Worm (Caenorhabditis elegans) whole organism, L3 larva: ENCODE data around the gene R02F2.4.

Experiments
- R02D3.7 ChIP-seq: fragments of 150-350 bp; optimal IDR thresholded peaks from 2 replicates; lab custom pipeline; 2014; ENCODE audit warnings: missing biosample characterization, missing genetic modification characterization
- ZK546.5 ChIP-seq: sonication (generic microtip); optimal IDR thresholded peaks from 2 replicates; lab custom pipeline; 2017; ENCODE audit warnings: missing biosample characterization, missing genetic modification characterization
- aly-2 ChIP-seq: fragments of 150-350 bp; optimal IDR thresholded peaks from 2 replicates; lab custom pipeline; 2014; ENCODE audit warnings: missing biosample characterization, missing genetic modification characterization
- ama-1 ChIP-seq: fragments of 150-350 bp; optimal IDR thresholded peaks from 2 replicates; lab custom pipeline; 2018
- ceh-16 ChIP-seq: sonication (generic microtip); optimal IDR thresholded peaks from 2 replicates; lab custom pipeline; 2017; ENCODE audit warnings: missing biosample characterization, missing genetic modification characterization
- ceh-28 ChIP-seq: fragments of 150-350 bp; optimal IDR thresholded peaks from 2 replicates; lab custom pipeline; 2014; ENCODE audit warnings: missing biosample characterization, missing genetic modification reagents, missing genetic modification characterization
- ceh-82 ChIP-seq: fragments of 150-350 bp; optimal IDR thresholded peaks from 2 replicates; lab custom pipeline; 2014; ENCODE audit warnings: missing biosample characterization, missing genetic modification characterization
- ceh-9 ChIP-seq: sonication (generic microtip); optimal IDR thresholded peaks from 2 replicates; lab custom pipeline; 2018; ENCODE audit warnings: missing biosample characterization, missing genetic modification characterization
- daf-12 ChIP-seq: fragments of 150-350 bp; optimal IDR thresholded peaks from 2 replicates; lab custom pipeline; 2014; ENCODE audit warnings: missing biosample characterization, missing genetic modification reagents, missing genetic modification characterization
- egl-27 ChIP-seq: sonication (generic microtip); optimal IDR thresholded peaks from 4 replicates; lab custom pipeline; 2017; ENCODE audit warnings: missing biosample characterization, missing genetic modification reagents, missing genetic modification characterization
- egl-5 ChIP-seq: fragments of 150-350 bp; optimal IDR thresholded peaks from 2 replicates; lab custom pipeline; 2017; ENCODE audit warnings: missing biosample characterization, missing genetic modification reagents, missing genetic modification characterization, inconsistent platforms
- elt-1 ChIP-seq: fragments of 150-350 bp; optimal IDR thresholded peaks from 2 replicates; lab custom pipeline; 2014; ENCODE audit warnings: missing biosample characterization, missing genetic modification characterization
- elt-2 ChIP-seq: sonication (generic microtip); optimal IDR thresholded peaks from 2 replicates; lab custom pipeline; 2016; ENCODE audit warnings: missing genetic modification reagents, mild to moderate bottlenecking, missing genetic modification characterization, missing compliant biosample characterization
- elt-3 ChIP-seq, 3 experiments: fragments of 150-350 bp in 1 of 3; sonication (generic microtip) in 2 of 3; optimal IDR thresholded peaks; 2 replicates in 2 of 3; 4 replicates in 1 of 3; lab custom pipeline; 2014 to 2017; ENCODE audit warnings: missing biosample characterization in 3 of 3, missing genetic modification characterization in 3 of 3
- eor-1 ChIP-seq, 2 experiments: fragments of 150-350 bp; optimal IDR thresholded peaks; 2 replicates each; lab custom pipeline; 2014 to 2018; ENCODE audit warnings: missing biosample characterization in 2 of 2, missing genetic modification characterization in 2 of 2
- fkh-10 ChIP-seq: sonication (generic microtip); optimal IDR thresholded peaks from 2 replicates; lab custom pipeline; 2017; ENCODE audit warnings: missing biosample characterization, missing genetic modification reagents, missing genetic modification characterization
- fkh-2 ChIP-seq: fragments of 150-350 bp; optimal IDR thresholded peaks from 2 replicates; lab custom pipeline; 2014; ENCODE audit warnings: missing biosample characterization, missing genetic modification reagents, missing genetic modification characterization
- fos-1 ChIP-seq: fragments of 150-350 bp; optimal IDR thresholded peaks from 2 replicates; lab custom pipeline; 2014; ENCODE audit warnings: missing biosample characterization, missing genetic modification characterization
- hmg-11 ChIP-seq: sonication (generic microtip); optimal IDR thresholded peaks from 2 replicates; lab custom pipeline; 2016; ENCODE audit warnings: missing genetic modification characterization, missing compliant biosample characterization
- jun-1 ChIP-seq: fragments of 150-350 bp; optimal IDR thresholded peaks from 2 replicates; lab custom pipeline; 2014; ENCODE audit warnings: missing biosample characterization, missing genetic modification reagents, missing genetic modification characterization
- lin-15B ChIP-seq: fragments of 150-350 bp; optimal IDR thresholded peaks from 2 replicates; lab custom pipeline; 2014; ENCODE audit warnings: missing biosample characterization, missing genetic modification characterization
- lin-39 ChIP-seq: fragments of 150-350 bp; optimal IDR thresholded peaks from 2 replicates; lab custom pipeline; 2018; ENCODE audit warnings: missing biosample characterization, missing genetic modification reagents, missing genetic modification characterization
- lsy-12 ChIP-seq: sonication (generic microtip); optimal IDR thresholded peaks from 2 replicates; lab custom pipeline; 2016; ENCODE audit warnings: mild to moderate bottlenecking, missing genetic modification characterization, missing compliant biosample characterization
- mdl-1 ChIP-seq: fragments of 150-350 bp; optimal IDR thresholded peaks from 2 replicates; lab custom pipeline; 2014; ENCODE audit warnings: missing biosample characterization, missing genetic modification characterization
- mml-1 ChIP-seq: fragments of 150-350 bp; sonication (generic microtip); optimal IDR thresholded peaks from 3 replicates; lab custom pipeline; 2014; ENCODE audit warnings: missing biosample characterization, missing genetic modification characterization
- nhr-11 ChIP-seq: fragments of 150-350 bp; optimal IDR thresholded peaks from 2 replicates; lab custom pipeline; 2014; ENCODE audit warnings: missing biosample characterization, missing genetic modification characterization
- nhr-12 ChIP-seq: fragments of 150-350 bp; optimal IDR thresholded peaks from 2 replicates; lab custom pipeline; 2014; ENCODE audit warnings: missing biosample characterization, missing genetic modification characterization
- nhr-23 ChIP-seq: fragments of 150-350 bp; optimal IDR thresholded peaks from 2 replicates; lab custom pipeline; 2014; ENCODE audit warnings: missing biosample characterization, missing genetic modification reagents, missing genetic modification characterization
- nhr-237 ChIP-seq: fragments of 150-350 bp; optimal IDR thresholded peaks from 2 replicates; lab custom pipeline; 2014; ENCODE audit warnings: missing biosample characterization, missing genetic modification characterization
- nhr-25 ChIP-seq: sonication (generic microtip); optimal IDR thresholded peaks from 2 replicates; lab custom pipeline; 2017; ENCODE audit warnings: missing biosample characterization, missing genetic modification characterization
- nhr-28 ChIP-seq: fragments of 150-350 bp; optimal IDR thresholded peaks from 2 replicates; lab custom pipeline; 2014; ENCODE audit warnings: missing biosample characterization, missing genetic modification characterization
- nhr-43 ChIP-seq: sonication (generic microtip); optimal IDR thresholded peaks from 2 replicates; lab custom pipeline; 2016; ENCODE audit warnings: mild to moderate bottlenecking, missing genetic modification characterization, missing compliant biosample characterization; ENCODE audit not compliant: poor library complexity, severe bottlenecking
- nhr-67 ChIP-seq: fragments of 150-350 bp; optimal IDR thresholded peaks from 2 replicates; lab custom pipeline; 2014; ENCODE audit warnings: missing biosample characterization, missing genetic modification characterization
- nhr-76 ChIP-seq: fragments of 150-350 bp; sonication (generic microtip); optimal IDR thresholded peaks from 5 replicates; lab custom pipeline; 2014; ENCODE audit warnings: missing biosample characterization, missing genetic modification characterization
- nhr-77 ChIP-seq: fragments of 150-350 bp; optimal IDR thresholded peaks from 2 replicates; lab custom pipeline; 2014; ENCODE audit warnings: missing biosample characterization, missing genetic modification characterization
- pha-4 ChIP-seq: fragments of 150-350 bp; optimal IDR thresholded peaks from 2 replicates; lab custom pipeline; 2014; ENCODE audit warnings: missing biosample characterization, missing genetic modification reagents, missing genetic modification characterization
- pqm-1 ChIP-seq: fragments of 150-350 bp; optimal IDR thresholded peaks from 2 replicates; lab custom pipeline; 2017; ENCODE audit warnings: missing biosample characterization, missing genetic modification characterization, inconsistent platforms
- sea-2 ChIP-seq: fragments of 150-350 bp; sonication (generic microtip); optimal IDR thresholded peaks from 4 replicates; lab custom pipeline; 2014; ENCODE audit warnings: missing biosample characterization, missing genetic modification reagents, missing genetic modification characterization
- skn-1 ChIP-seq: fragments of 150-350 bp; optimal IDR thresholded peaks from 2 replicates; lab custom pipeline; 2014; ENCODE audit warnings: missing biosample characterization, missing genetic modification characterization
- snpc-4 ChIP-seq: fragments of 150-350 bp; optimal IDR thresholded peaks from 2 replicates; lab custom pipeline; 2014; ENCODE audit warnings: missing biosample characterization, missing genetic modification characterization
- tbx-2 ChIP-seq: sonication (generic microtip); optimal IDR thresholded peaks from 2 replicates; lab custom pipeline; 2016; ENCODE audit warnings: mild to moderate bottlenecking, missing genetic modification characterization, missing compliant biosample characterization
- unc-39 ChIP-seq: sonication (generic microtip); optimal IDR thresholded peaks from 4 replicates; lab custom pipeline; 2017; ENCODE audit warnings: missing biosample characterization, missing genetic modification characterization
- unc-62 ChIP-seq: fragments of 150-350 bp; sonication (generic microtip); optimal IDR thresholded peaks from 4 replicates; lab custom pipeline; 2014; ENCODE audit warnings: missing biosample characterization, missing genetic modification reagents, missing genetic modification characterization
- zag-1 ChIP-seq: fragments of 150-350 bp; optimal IDR thresholded peaks from 2 replicates; lab custom pipeline; 2014; ENCODE audit warnings: missing biosample characterization, missing genetic modification characterization
- ztf-11 ChIP-seq: fragments of 150-350 bp; optimal IDR thresholded peaks from 2 replicates; lab custom pipeline; 2014; ENCODE audit warnings: missing biosample characterization, missing genetic modification characterization
- ztf-4 ChIP-seq: fragments of 150-350 bp; optimal IDR thresholded peaks from 2 replicates; lab custom pipeline; 2014; ENCODE audit warnings: missing biosample characterization, missing genetic modification characterization

The R02F2.4 gene

DNA sequence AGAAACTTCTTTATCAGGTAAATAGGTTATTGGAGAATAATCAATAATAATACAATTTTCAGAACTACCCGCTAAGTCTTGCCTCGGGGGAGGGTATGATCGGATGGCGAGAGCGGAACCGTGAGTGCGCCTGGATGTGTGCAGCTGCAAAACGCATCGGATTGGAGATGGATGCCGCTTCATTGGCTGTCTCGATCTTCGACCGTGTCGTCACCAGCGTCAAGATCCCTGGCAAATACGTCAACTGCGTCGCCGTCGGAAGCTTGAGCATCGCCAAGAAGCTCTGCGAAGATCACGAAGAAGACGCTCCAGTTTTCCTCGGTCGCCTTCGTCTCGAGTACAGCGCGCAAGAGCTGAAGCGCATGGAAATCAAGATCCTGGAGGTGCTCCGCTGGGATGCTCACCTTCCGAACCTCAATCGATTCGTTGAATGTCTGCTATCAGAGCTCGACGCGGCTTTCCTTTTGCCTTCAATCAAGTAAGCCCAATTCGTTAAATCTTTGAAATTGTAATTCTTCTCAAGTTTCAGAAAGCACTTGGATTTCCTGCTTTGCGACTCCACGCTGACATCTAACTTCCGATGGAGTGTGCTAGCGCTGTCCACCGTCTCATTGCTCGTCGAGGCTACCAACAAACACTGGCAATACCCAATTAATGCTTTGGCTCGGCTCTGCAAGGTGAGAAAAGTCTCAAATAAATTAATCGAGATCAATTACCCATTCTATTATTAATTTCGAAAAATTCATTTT, 20.8 kb downstream of the R02F2.4 start:
- TF ChIP-seq nhr-25 (tag; lab: Kevin White, UChicago) (no peak), elt-2 (tag; lab: Kevin White, UChicago) (no peak), ceh-16 (tag; lab: Kevin White, UChicago) (no peak), egl-27 (tag; lab: Kevin White, UChicago) (no peak), mml-1 (tag; lab: Kevin White, UChicago) (no peak), nhr-43 (tag; lab: Kevin White, UChicago) (peak; percentile 42), aly-2 (tag; lab: Kevin White, UChicago) (no peak), lsy-12 (tag; lab: Kevin White, UChicago) (no peak)
- TF ChIP-seq, all 47 proteins: peak for 1

DNA sequence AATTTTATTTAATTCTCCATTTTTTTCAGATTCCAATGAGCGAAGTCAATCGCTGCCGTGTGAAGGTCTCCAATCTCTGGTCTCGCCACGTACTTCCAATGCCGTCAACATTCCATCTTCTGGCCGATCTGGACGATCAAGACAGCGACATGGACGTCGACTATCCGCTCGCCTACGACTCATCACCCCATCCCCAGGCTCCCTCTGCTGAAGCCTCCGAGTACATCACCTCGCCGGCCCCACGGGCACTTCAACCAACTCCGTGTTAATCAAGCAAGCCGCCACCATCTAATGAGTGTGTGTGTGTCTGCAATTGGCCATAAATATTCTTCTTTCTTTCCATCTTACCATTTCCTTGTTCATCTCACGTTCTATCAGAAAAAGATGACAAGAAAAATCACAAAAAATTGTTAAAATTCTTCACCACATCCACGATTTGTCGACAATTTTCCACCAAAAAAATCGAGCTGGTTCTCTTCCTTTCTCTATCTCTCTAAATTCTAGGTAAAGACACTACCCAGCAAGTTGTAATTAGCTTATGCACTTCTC, 21.5 kb downstream of the R02F2.4 start:
- TF ChIP-seq mdl-1, result no peak
- TF ChIP-seq zag-1 (tag; lab: Kevin White, UChicago), result no peak
- TF ChIP-seq ama-1 (lab: Kevin White, UChicago), result peak; percentile 44
- TF ChIP-seq ceh-9 (tag; lab: Kevin White, UChicago), result no peak

ce11 chrIII:5506023-5506597, 22.0 kb downstream of the R02F2.4 start:
- TF ChIP-seq lin-39 (tag; lab: Kevin White, UChicago) (no peak), skn-1 (no peak), nhr-28 (tag; lab: Kevin White, UChicago) (no peak), R02D3.7 (peak; percentile 56), ceh-9 (tag; lab: Kevin White, UChicago) (no peak), sea-2 (GFP tag; lab: Kevin White, UChicago) (no peak), nhr-23 (tag; lab: Kevin White, UChicago) (peak; percentile 79), egl-27 (tag; lab: Kevin White, UChicago) (no peak), unc-39 (no peak), nhr-67 (no peak), nhr-76 (no peak), fos-1 (tag; lab: Kevin White, UChicago) (no peak), nhr-12 (no peak), eor-1 (tag; optimal IDR thresholded peaks at IDR 0.05; lab: Kevin White, UChicago) (no peak), lin-15B (tag; lab: Kevin White, UChicago) (no peak), jun-1 (tag; lab: Kevin White, UChicago) (peak; percentile 44), elt-2 (tag; lab: Kevin White, UChicago) (peak; percentile 36), mdl-1 (no peak), elt-1 (tag; lab: Kevin White, UChicago) (no peak), pqm-1 (tag; lab: Kevin White, UChicago) (no peak), zag-1 (tag; lab: Kevin White, UChicago) (no peak), egl-5 (tag; lab: Kevin White, UChicago) (no peak), hmg-11 (tag; lab: Kevin White, UChicago) (no peak), unc-62 (GFP tag; lab: Kevin White, UChicago) (no peak), aly-2 (tag; lab: Kevin White, UChicago) (no peak), elt-3 (tag; optimal IDR thresholded peaks at IDR 0.05; lab: Kevin White, UChicago) (no peak), ztf-4 (no peak), nhr-77 (tag; lab: Kevin White, UChicago) (no peak), ceh-28 (tag; lab: Kevin White, UChicago) (no peak), fkh-2 (tag; lab: Kevin White, UChicago) (no peak), fkh-10 (GFP tag; lab: Kevin White, UChicago) (no peak), nhr-237 (tag; lab: Kevin White, UChicago) (no peak), lsy-12 (tag; lab: Kevin White, UChicago) (peak; percentile 72), mml-1 (tag; lab: Kevin White, UChicago) (no peak), daf-12 (tag; lab: Kevin White, UChicago) (no peak), tbx-2 (peak; percentile 27), ceh-82 (tag; lab: Kevin White, UChicago) (no peak), ama-1 (lab: Kevin White, UChicago) (peak; percentile 92), snpc-4 (tag; lab: Kevin White, UChicago) (no peak), nhr-11 (tag; lab: Kevin White, UChicago) (no peak), ceh-16 (tag; lab: Kevin White, UChicago) (no peak), ztf-11 (tag; lab: Kevin White, UChicago) (no peak), ZK546.5 (tag; lab: Kevin White, UChicago) (no peak), pha-4 (tag; lab: Kevin White, UChicago) (peak; percentile 35), nhr-43 (tag; lab: Kevin White, UChicago) (peak; percentile 71)
